Fruit fly (Drosophila melanogaster) whole organism: ENCODE measurements around the gene CG8064.

ENCODE experiments used
- pan ChIP-seq: fragments of >200 bp; optimal IDR thresholded peaks from 2 replicates; lab custom pipeline; 2017
- psq ChIP-seq: fragments of >200 bp; optimal IDR thresholded peaks from 2 replicates; lab custom pipeline; 2017
- usp ChIP-seq: fragments of >200 bp; optimal IDR thresholded peaks from 2 replicates; lab custom pipeline; 2017; ENCODE audit warnings: missing biosample characterization, missing genetic modification characterization, mixed read lengths

- no peak for TF ChIP-seq psq (lab: Kevin White, UChicago)
- TF ChIP-seq pan: no peak
- TF ChIP-seq usp (GFP tag; lab: Kevin White, UChicago): no peak
These were observed 8.2 kb upstream of the CG8064 start for dm6 chr3R:18275113-18275782.
